Worm (Caenorhabditis elegans): ENCODE measurements around the gene slcr-46.2.

ce11 chrV:19356717-19357116 lies 33.2 kb downstream of the slcr-46.2 start:
- no peak for TF ChIP-seq rbr-2 (tag; optimal IDR thresholded peaks at IDR 0.05)
- no peak for TF ChIP-seq pha-4 (GFP tag; IDR thresholded peaks at IDR 0.05)
- no peak for TF ChIP-seq pha-4 (tag; optimal IDR thresholded peaks at IDR 0.05)
- TF ChIP-seq attf-4 (tag; optimal IDR thresholded peaks at IDR 0.05): no peak
- no peak for TF ChIP-seq gei-8 (GFP tag; optimal IDR thresholded peaks at IDR 0.05)
- no peak for TF ChIP-seq ceh-28 (tag; optimal IDR thresholded peaks at IDR 0.05)
- TF ChIP-seq ceh-62 (tag; optimal IDR thresholded peaks at IDR 0.05): no peak

Data from whole organism, L4 larva.